Fruit fly (Drosophila melanogaster) whole organism, pupa: ENCODE measurements around the gene Notum.

Source experiments
- CG10348 ChIP-seq: fragments of 200-800 bp; sonication (Bioruptor generic); IDR thresholded peaks from 2 replicates; pipeline ENCODE4 v1.3.6; 2022; ENCODE audit warnings: missing biosample characterization, missing genetic modification characterization
- CG12605 ChIP-seq: fragments of 200-800 bp; sonication (Bioruptor generic); IDR thresholded peaks from 2 replicates; pipeline ENCODE4 v1.3.6; 2022; ENCODE audit warnings: missing biosample characterization, missing genetic modification characterization
- CG13204 ChIP-seq: fragments of 200-800 bp; sonication (Bioruptor generic); optimal IDR thresholded peaks from 2 replicates; lab custom pipeline; 2018; ENCODE audit warnings: missing biosample characterization, mild to moderate bottlenecking, missing genetic modification characterization, moderate library complexity
- CG14655 ChIP-seq: fragments of 200-800 bp; sonication (Bioruptor generic); optimal IDR thresholded peaks from 3 replicates; lab custom pipeline; 2017; ENCODE audit warnings: mild to moderate bottlenecking, missing biosample characterization, missing genetic modification reagents, missing genetic modification characterization
- CG15710 ChIP-seq: fragments of 200-800 bp; sonication (Bioruptor generic); optimal IDR thresholded peaks from 2 replicates; lab custom pipeline; 2018; ENCODE audit warnings: missing biosample characterization, mild to moderate bottlenecking, missing genetic modification characterization, moderate library complexity
- CG17806 ChIP-seq: fragments of 200-800 bp; sonication (Bioruptor generic); optimal IDR thresholded peaks from 2 replicates; lab custom pipeline; 2018; ENCODE audit warnings: missing biosample characterization, mild to moderate bottlenecking, missing genetic modification characterization, moderate library complexity
- CG32121 ChIP-seq: fragments of 200-800 bp; sonication (Bioruptor generic); IDR thresholded peaks from 2 replicates; pipeline ENCODE4 v1.3.6; 2022; ENCODE audit warnings: missing biosample characterization, missing genetic modification characterization
- CG34367 ChIP-seq: fragments of 200-800 bp; sonication (Bioruptor generic); optimal IDR thresholded peaks from 2 replicates; lab custom pipeline; 2018; ENCODE audit warnings: missing biosample characterization, mild to moderate bottlenecking, missing genetic modification characterization
- CG4496 ChIP-seq: fragments of 200-800 bp; sonication (Bioruptor generic); IDR thresholded peaks from 3 replicates; pipeline ENCODE4 v1.3.6; 2022; ENCODE audit warnings: missing biosample characterization, missing genetic modification characterization
- CG8159 ChIP-seq: fragments of 200-800 bp; sonication (Bioruptor generic); optimal IDR thresholded peaks from 3 replicates; lab custom pipeline; 2018; ENCODE audit warnings: missing biosample characterization, mild to moderate bottlenecking, missing genetic modification characterization, moderate library complexity
- CG8301 ChIP-seq: fragments of 200-800 bp; sonication (Bioruptor generic); optimal IDR thresholded peaks from 2 replicates; lab custom pipeline; 2018; ENCODE audit warnings: missing biosample characterization, mild to moderate bottlenecking, missing genetic modification characterization
- CG9948 ChIP-seq: fragments of 200-800 bp; sonication (Bioruptor generic); optimal IDR thresholded peaks from 2 replicates; lab custom pipeline; 2018; ENCODE audit warnings: missing biosample characterization, mild to moderate bottlenecking, missing genetic modification characterization, moderate library complexity
- D1 ChIP-seq: fragments of 200-800 bp; sonication (Bioruptor generic); optimal IDR thresholded peaks from 2 replicates; lab custom pipeline; 2018; ENCODE audit warnings: missing biosample characterization, mild to moderate bottlenecking, missing genetic modification characterization, moderate library complexity
- EcR ChIP-seq: fragments of 200-800 bp; sonication (Bioruptor generic); optimal IDR thresholded peaks from 3 replicates; lab custom pipeline; 2019; ENCODE audit warnings: missing biosample characterization, missing genetic modification characterization, mild to moderate bottlenecking, moderate library complexity, missing genetic modification reagents
- Ets98B ChIP-seq: fragments of 200-800 bp; sonication (Bioruptor generic); IDR thresholded peaks from 2 replicates; pipeline ENCODE4 v1.3.6; 2022; ENCODE audit warnings: missing biosample characterization, missing genetic modification characterization
- Pif1A ChIP-seq: fragments of 200-800 bp; sonication (Bioruptor generic); optimal IDR thresholded peaks from 3 replicates; lab custom pipeline; 2016; ENCODE audit warnings: missing biosample characterization, missing genetic modification characterization
- Pif1B ChIP-seq: fragments of 200-800 bp; sonication (Bioruptor generic); optimal IDR thresholded peaks from 3 replicates; lab custom pipeline; 2016; ENCODE audit warnings: missing biosample characterization, missing genetic modification characterization
- Snoo ChIP-seq: fragments of 200-800 bp; sonication (Bioruptor generic); optimal IDR thresholded peaks from 3 replicates; lab custom pipeline; 2017; ENCODE audit warnings: missing biosample characterization, mild to moderate bottlenecking, missing genetic modification characterization, inconsistent platforms
- fd96Ca ChIP-seq: fragments of 200-800 bp; sonication (Bioruptor generic); IDR thresholded peaks from 3 replicates; pipeline ENCODE4 v1.3.6; 2022; ENCODE audit warnings: missing biosample characterization, missing genetic modification characterization
- gl ChIP-seq: fragments of 200-800 bp; sonication (Bioruptor generic); optimal IDR thresholded peaks from 2 replicates; lab custom pipeline; 2018; ENCODE audit warnings: missing biosample characterization, mild to moderate bottlenecking, missing genetic modification characterization
- rn ChIP-seq: fragments of 200-800 bp; sonication (Bioruptor generic); IDR thresholded peaks from 2 replicates; pipeline ENCODE4 v1.3.6; 2022; ENCODE audit warnings: missing biosample characterization, missing genetic modification characterization

Gene Notum

dm6 chr3L:16004401-16005237 is 18.7 kb upstream of the Notum start, which contains the start of the genes hzg and mRpS31:
Gene hzg (minus strand): TSS chr3L:16004736.
Gene mRpS31 (plus strand): TSS chr3L:16005193.
- TF ChIP-seq CG13204 (GFP tag; lab: Kevin White, UChicago), result peak; percentile 84
- peak; percentile 87 for TF ChIP-seq gl (tag; lab: Kevin White, UChicago)
- TF ChIP-seq EcR (GFP tag; lab: Kevin White, UChicago), result peak; percentile 28
- peak; percentile 8 for TF ChIP-seq Snoo
- TF ChIP-seq CG17806 (tag; lab: Kevin White, UChicago), result peak; percentile 42
- peak; percentile 70 for TF ChIP-seq CG15710 (tag; lab: Kevin White, UChicago)
- TF ChIP-seq CG9948 (tag; lab: Kevin White, UChicago), result peak; percentile 44
- no peak for TF ChIP-seq CG10348
- TF ChIP-seq CG8159 (tag; lab: Kevin White, UChicago), result peak; percentile 56
- TF ChIP-seq CG32121 (GFP tag; lab: Robert Waterston, UW), result peak; percentile 47
- TF ChIP-seq Pif1B, result peak; percentile 65
- peak; percentile 75 for TF ChIP-seq CG34367
- TF ChIP-seq D1 (tag; lab: Kevin White, UChicago), result peak; percentile 11
- TF ChIP-seq CG8301, result peak; percentile 34
- TF ChIP-seq rn (GFP tag; lab: Robert Waterston, UW), result no peak
- peak; percentile 91 for TF ChIP-seq CG12605 (GFP tag; lab: Robert Waterston, UW)
- peak; percentile 80; the same call in 2 of the 3 replicates for TF ChIP-seq fd96Ca
- peak; percentile 57; the same call in 1 of the 3 replicates for TF ChIP-seq CG4496 (GFP tag; lab: Robert Waterston, UW)
- peak; percentile 69 for TF ChIP-seq Pif1A (GFP tag; lab: Kevin White, UChicago)
- peak; percentile 76 for TF ChIP-seq Ets98B (GFP tag; lab: Robert Waterston, UW)
- peak; percentile 72 for TF ChIP-seq CG14655 (GFP tag; lab: Kevin White, UChicago)

dm6 chr3L:16010176-16010575 is 13.1 kb upstream of the Notum start:
- no peak for TF ChIP-seq fd96Ca
- TF ChIP-seq CG12605 (GFP tag; lab: Robert Waterston, UW), result no peak
- no peak for TF ChIP-seq Pif1B
- no peak for TF ChIP-seq CG4496 (GFP tag; lab: Robert Waterston, UW)
- TF ChIP-seq EcR (GFP tag; lab: Kevin White, UChicago), result no peak
- no peak for TF ChIP-seq CG15710 (tag; lab: Kevin White, UChicago)
- no peak for TF ChIP-seq CG8159 (tag; lab: Kevin White, UChicago)
- no peak for TF ChIP-seq CG10348
- TF ChIP-seq gl (tag; lab: Kevin White, UChicago), result no peak
- no peak for TF ChIP-seq D1 (tag; lab: Kevin White, UChicago)
- no peak for TF ChIP-seq Ets98B (GFP tag; lab: Robert Waterston, UW)
- TF ChIP-seq CG34367, result no peak
- TF ChIP-seq CG32121 (GFP tag; lab: Robert Waterston, UW), result no peak
- no peak for TF ChIP-seq CG14655 (GFP tag; lab: Kevin White, UChicago)
- no peak for TF ChIP-seq Snoo
- no peak for TF ChIP-seq Pif1A (GFP tag; lab: Kevin White, UChicago)
- TF ChIP-seq CG13204 (GFP tag; lab: Kevin White, UChicago), result no peak
- no peak for TF ChIP-seq CG8301

DNA sequence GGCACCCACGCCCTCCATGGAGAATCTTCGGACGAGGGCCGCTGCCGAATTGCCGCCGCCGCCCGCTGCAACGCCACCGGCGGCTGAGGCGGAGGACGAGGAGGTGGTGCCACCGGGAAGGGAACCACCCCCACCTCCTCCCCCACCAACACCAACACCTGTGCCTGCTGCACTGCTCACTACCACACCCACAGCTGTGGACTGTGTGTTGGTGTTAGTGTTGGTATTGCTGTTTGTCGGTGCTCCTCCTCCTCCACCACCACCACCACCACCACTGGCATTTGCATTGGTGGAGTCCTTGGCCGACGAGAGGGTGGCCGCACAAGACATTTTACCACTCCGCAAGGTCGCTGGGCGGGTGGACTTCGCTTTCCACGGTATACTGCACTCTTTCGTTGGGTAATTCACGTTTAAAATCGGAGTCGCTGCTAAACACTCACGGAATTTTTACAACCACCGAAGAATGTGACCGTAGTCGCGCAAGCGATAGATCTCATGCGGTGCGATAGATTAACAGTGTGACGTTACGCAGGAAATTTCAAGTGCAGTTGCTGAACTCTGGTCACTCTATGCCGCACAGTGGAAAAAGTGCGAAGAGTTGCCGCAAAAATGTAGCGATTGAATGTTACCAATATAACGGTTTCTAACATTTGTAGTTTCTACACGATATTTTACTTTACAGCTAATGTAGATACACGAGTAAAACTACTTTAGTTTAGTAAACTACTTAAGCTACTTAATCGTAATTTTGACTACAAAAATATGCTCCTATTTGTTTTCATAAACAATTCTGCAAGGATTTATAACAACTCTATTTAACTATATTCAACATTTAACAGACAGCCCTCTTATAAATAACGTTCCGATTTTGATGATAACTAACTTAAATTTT is 11.7 kb upstream of the Notum start, which contains the start of gene mib1:
TSS of gene mib1 (minus strand) at position 494 of the 892 bp plus-strand sequence.
- no peak for TF ChIP-seq CG34367
- TF ChIP-seq CG15710 (tag; lab: Kevin White, UChicago), result no peak
- no peak for TF ChIP-seq Pif1A (GFP tag; lab: Kevin White, UChicago)
- no peak for TF ChIP-seq CG14655 (GFP tag; lab: Kevin White, UChicago)
- TF ChIP-seq CG4496 (GFP tag; lab: Robert Waterston, UW), result peak; percentile 32; the same call in 1 of the 3 replicates
- peak; percentile 26 for TF ChIP-seq Ets98B (GFP tag; lab: Robert Waterston, UW)
- TF ChIP-seq CG9948 (tag; lab: Kevin White, UChicago), result no peak
- TF ChIP-seq CG10348, result no peak
- TF ChIP-seq CG17806 (tag; lab: Kevin White, UChicago), result no peak
- peak; percentile 68; the same call in 1 of the 3 replicates for TF ChIP-seq fd96Ca
- no peak for TF ChIP-seq CG8159 (tag; lab: Kevin White, UChicago)
- TF ChIP-seq Pif1B, result peak; percentile 37
- TF ChIP-seq CG12605 (GFP tag; lab: Robert Waterston, UW), result 0 out of 2 replicates have a peak, but pooled peaks have one; percentile 29
- no peak; the same call in none of the 2 replicates for TF ChIP-seq CG32121 (GFP tag; lab: Robert Waterston, UW)
- TF ChIP-seq CG8301, result no peak
- no peak for TF ChIP-seq gl (tag; lab: Kevin White, UChicago)
- TF ChIP-seq D1 (tag; lab: Kevin White, UChicago), result no peak
- peak; percentile 36 for TF ChIP-seq Snoo
- TF ChIP-seq CG13204 (GFP tag; lab: Kevin White, UChicago), result peak; percentile 93
- peak; percentile 27 for TF ChIP-seq EcR (GFP tag; lab: Kevin White, UChicago)
- TF ChIP-seq rn (GFP tag; lab: Robert Waterston, UW), result 0 out of 2 replicates have a peak, but pooled peaks have one; percentile 26

- 0 out of 3 replicates have a peak, but pooled peaks have one; percentile 23 for TF ChIP-seq CG4496 (GFP tag; lab: Robert Waterston, UW)
- no peak for TF ChIP-seq CG12605 (GFP tag; lab: Robert Waterston, UW)
These were observed 10.8 kb upstream of the Notum start for dm6 chr3L:16012315-16012950.
